Worm (Caenorhabditis elegans): ENCODE results near the gene K11H12.7.

- TF ChIP-seq unc-39 (tag; optimal IDR thresholded peaks at IDR 0.05), result no peak
- TF ChIP-seq T26A8.4 (GFP tag; IDR thresholded peaks at IDR 0.05), result no peak
- TF ChIP-seq nhr-41 (GFP tag; IDR thresholded peaks at IDR 0.05), result no peak
Measured at ce11 chrIV:698304-698703, 33.0 kb downstream of the K11H12.7 start, which contains the start of gene Y55F3C.17.

Data from whole organism, L4 larva.